Fruit fly (Drosophila melanogaster) whole organism: ENCODE measurements around the gene GatB.

Experiments used
- CG8478 ChIP-seq: fragments of >200 bp; optimal IDR thresholded peaks from 2 replicates; lab custom pipeline; 2018; ENCODE audit warnings: inconsistent platforms
- Dll ChIP-seq: fragments of >200 bp; optimal IDR thresholded peaks from 2 replicates; lab custom pipeline; 2017
- EcR ChIP-seq, 2 experiments: fragments of >200 bp; optimal IDR thresholded peaks; 2 replicates each; lab custom pipeline; 2017; ENCODE audit warnings: missing biosample characterization in 2 of 2, missing genetic modification characterization in 2 of 2, missing genetic modification reagents in 2 of 2
- pan ChIP-seq: fragments of >200 bp; optimal IDR thresholded peaks from 2 replicates; lab custom pipeline; 2017
- psq ChIP-seq: fragments of >200 bp; optimal IDR thresholded peaks from 2 replicates; lab custom pipeline; 2017
- usp ChIP-seq: fragments of >200 bp; optimal IDR thresholded peaks from 2 replicates; lab custom pipeline; 2017; ENCODE audit warnings: missing biosample characterization, missing genetic modification characterization, mixed read lengths

DNA sequence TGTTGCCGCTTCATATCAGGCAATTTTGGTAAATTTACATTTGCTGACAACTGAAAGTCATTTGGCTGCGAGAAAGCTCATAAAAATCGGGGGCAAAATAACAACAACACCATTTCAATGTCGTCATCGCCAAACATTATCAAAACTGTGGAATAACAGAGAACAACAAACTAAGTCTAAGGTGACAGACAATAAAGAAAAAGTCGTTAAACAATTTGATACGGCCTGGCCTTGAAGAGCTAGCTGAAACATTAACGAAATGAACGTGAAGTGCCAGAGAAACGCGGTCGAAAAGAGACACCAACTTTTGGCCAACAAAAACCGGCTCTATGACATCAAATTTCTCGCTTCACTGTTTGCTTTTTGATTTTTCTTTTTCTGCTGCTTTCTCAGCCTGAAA, 39.9 kb downstream of the GatB start:
- TF ChIP-seq pan (lab: Kevin White, UChicago) (no peak), CG8478 (lab: Kevin White, UChicago) (no peak), EcR (GFP tag; optimal IDR thresholded peaks at IDR 0.05; lab: Kevin White, UChicago) (no peak), usp (GFP tag; lab: Kevin White, UChicago) (no peak), Dll (lab: Kevin White, UChicago) (no peak), psq (no peak)
